Worm (Caenorhabditis elegans) whole organism, mixed stage, embryonic: Measurements from ENCODE around the gene F55A11.7.

Source experiments
- bed-3 ChIP-seq: fragments of 200-800 bp; sonication (Bioruptor generic); optimal IDR thresholded peaks from 3 replicates; lab custom pipeline; 2018; ENCODE audit warnings: mild to moderate bottlenecking, missing genetic modification characterization, moderate library complexity, missing compliant biosample characterization
- blmp-1 ChIP-seq: fragments of 150-350 bp; optimal IDR thresholded peaks from 2 replicates; lab custom pipeline; 2014; ENCODE audit warnings: missing biosample characterization, missing genetic modification characterization
- ceh-39 ChIP-seq: fragments of 150-350 bp; optimal IDR thresholded peaks from 2 replicates; lab custom pipeline; 2014; ENCODE audit warnings: missing biosample characterization, missing genetic modification characterization
- ceh-83 ChIP-seq: fragments of 200-800 bp; sonication (Bioruptor generic); optimal IDR thresholded peaks from 2 replicates; lab custom pipeline; 2018; ENCODE audit warnings: mild to moderate bottlenecking, missing genetic modification characterization, missing compliant biosample characterization
- elt-1 ChIP-seq: sonication (generic microtip); optimal IDR thresholded peaks from 2 replicates; lab custom pipeline; 2017; ENCODE audit warnings: missing genetic modification characterization, mild to moderate bottlenecking, missing compliant biosample characterization, antibody characterized with exemption, moderate library complexity, borderline replicate concordance; ENCODE audit not compliant: insufficient read depth
- elt-3 ChIP-seq: fragments of 150-350 bp; optimal IDR thresholded peaks from 2 replicates; lab custom pipeline; 2014; ENCODE audit warnings: missing biosample characterization, missing genetic modification characterization
- lsy-2 ChIP-seq: fragments of 150-350 bp; optimal IDR thresholded peaks from 2 replicates; lab custom pipeline; 2014; ENCODE audit warnings: missing biosample characterization, missing genetic modification characterization
- mep-1 ChIP-seq: fragments of 150-350 bp; optimal IDR thresholded peaks from 2 replicates; lab custom pipeline; 2017; ENCODE audit warnings: missing biosample characterization, missing genetic modification reagents, missing genetic modification characterization, inconsistent platforms
- nhr-2 ChIP-seq: fragments of 150-350 bp; optimal IDR thresholded peaks from 2 replicates; lab custom pipeline; 2014; ENCODE audit warnings: missing biosample characterization, missing genetic modification characterization
- nhr-237 ChIP-seq: fragments of 150-350 bp; optimal IDR thresholded peaks from 2 replicates; lab custom pipeline; 2014; ENCODE audit warnings: missing biosample characterization, missing genetic modification characterization
- snpc-4 ChIP-seq: fragments of 150-350 bp; optimal IDR thresholded peaks from 2 replicates; lab custom pipeline; 2014; ENCODE audit warnings: missing biosample characterization, missing genetic modification characterization
- tbx-8 ChIP-seq: fragments of 200-800 bp; sonication (Bioruptor generic); optimal IDR thresholded peaks from 2 replicates; lab custom pipeline; 2018; ENCODE audit warnings: mild to moderate bottlenecking, missing genetic modification characterization, moderate library complexity, missing compliant biosample characterization
- zip-8 ChIP-seq: fragments of 150-350 bp; optimal IDR thresholded peaks from 2 replicates; lab custom pipeline; 2014; ENCODE audit warnings: missing biosample characterization, missing genetic modification characterization

DNA sequence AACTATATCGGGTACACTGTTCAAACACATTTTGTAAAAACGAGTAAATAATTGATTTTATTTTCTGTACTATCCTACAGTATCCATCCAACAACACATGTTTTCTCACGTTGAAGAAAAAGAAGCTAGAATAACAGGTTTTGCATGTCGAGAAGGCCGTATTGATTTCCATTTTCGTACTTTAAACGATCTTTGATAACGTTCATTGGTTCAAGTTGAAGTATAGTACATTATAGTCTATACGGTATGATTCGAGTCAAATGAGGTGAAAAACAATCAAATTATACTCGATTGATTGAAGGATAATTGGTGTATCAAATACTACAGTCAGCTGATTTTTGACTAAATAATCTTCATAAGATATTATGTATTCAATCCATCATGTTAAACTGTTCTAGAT, 13.2 kb upstream of the F55A11.7 start:
- no peak for TF ChIP-seq mep-1 (tag; lab: Kevin White, UChicago)
- TF ChIP-seq nhr-237 (tag; lab: Kevin White, UChicago): no peak
- no peak for TF ChIP-seq blmp-1 (tag; lab: Kevin White, UChicago)
- TF ChIP-seq elt-1 (tag; lab: Kevin White, UChicago): no peak
- no peak for TF ChIP-seq lsy-2 (tag; lab: Kevin White, UChicago)
- TF ChIP-seq tbx-8 (GFP tag; lab: Kevin White, UChicago): no peak
- no peak for TF ChIP-seq ceh-39 (tag; lab: Kevin White, UChicago)
- TF ChIP-seq elt-3: no peak
- TF ChIP-seq nhr-2 (tag; lab: Kevin White, UChicago): no peak
- TF ChIP-seq ceh-83 (GFP tag; lab: Kevin White, UChicago): no peak
- no peak for TF ChIP-seq snpc-4 (tag; lab: Kevin White, UChicago)
- no peak for TF ChIP-seq zip-8
- no peak for TF ChIP-seq bed-3
